Fruit fly (Drosophila melanogaster) whole organism, embryonic: ENCODE data around the gene ich.
A peak's percentile ranks its signal among the peaks of the same experiment; 100 is the strongest.

Experiments
- CG10366 ChIP-seq: fragments of 200-800 bp; sonication (Bioruptor generic); IDR thresholded peaks from 2 replicates; pipeline ENCODE4 v1.3.6; 2022; ENCODE audit warnings: missing biosample characterization, missing genetic modification characterization
- CG10462 ChIP-seq: fragments of 200-800 bp; sonication (Bioruptor generic); optimal IDR thresholded peaks from 2 replicates; lab custom pipeline; 2016; ENCODE audit warnings: missing biosample characterization, missing genetic modification characterization
- CG11093 ChIP-seq: fragments of 200-800 bp; sonication (Bioruptor generic); IDR thresholded peaks from 3 replicates; pipeline ENCODE4 v1.3.6; 2022; ENCODE audit warnings: missing biosample characterization, missing genetic modification characterization
- CG11398 ChIP-seq: fragments of 200-800 bp; sonication (Bioruptor generic); optimal IDR thresholded peaks from 2 replicates; lab custom pipeline; 2016; ENCODE audit warnings: missing biosample characterization, missing genetic modification characterization
- CG12219 ChIP-seq: fragments of 200-800 bp; sonication (Bioruptor generic); optimal IDR thresholded peaks from 3 replicates; lab custom pipeline; 2018; ENCODE audit warnings: missing biosample characterization, mild to moderate bottlenecking, missing genetic modification characterization
- CG14441 ChIP-seq: fragments of 200-800 bp; sonication (Bioruptor generic); IDR thresholded peaks from 2 replicates; pipeline ENCODE4 v1.3.6; 2022; ENCODE audit warnings: missing biosample characterization, missing genetic modification characterization
- CG17802 ChIP-seq: fragments of 200-800 bp; sonication (Bioruptor generic); optimal IDR thresholded peaks from 2 replicates; lab custom pipeline; 2018; ENCODE audit warnings: missing biosample characterization, mild to moderate bottlenecking, missing genetic modification characterization, moderate library complexity
- CG30020 ChIP-seq: fragments of 200-800 bp; optimal IDR thresholded peaks from 2 replicates; lab custom pipeline; 2019; ENCODE audit warnings: missing biosample characterization, mild to moderate bottlenecking, missing genetic modification characterization, moderate library complexity
- CG32772 ChIP-seq: fragments of 200-800 bp; sonication (Bioruptor generic); IDR thresholded peaks from 2 replicates; pipeline ENCODE4 v1.3.6; 2022; ENCODE audit warnings: missing biosample characterization, missing genetic modification characterization
- CG3281 ChIP-seq: fragments of 200-800 bp; sonication (Bioruptor generic); optimal IDR thresholded peaks from 3 replicates; lab custom pipeline; 2017; ENCODE audit warnings: missing biosample characterization, mild to moderate bottlenecking, missing genetic modification characterization
- CG33213 ChIP-seq: fragments of 200-800 bp; sonication (Bioruptor generic); optimal IDR thresholded peaks from 3 replicates; lab custom pipeline; 2016; ENCODE audit warnings: missing biosample characterization, missing genetic modification characterization
- CG3838 ChIP-seq: fragments of 200-800 bp; sonication (Bioruptor generic); optimal IDR thresholded peaks from 3 replicates; lab custom pipeline; 2016; ENCODE audit warnings: missing biosample characterization, missing genetic modification characterization
- CG4404 ChIP-seq: fragments of 200-800 bp; sonication (Bioruptor generic); IDR thresholded peaks from 2 replicates; pipeline ENCODE4 v1.3.6; 2022; ENCODE audit warnings: missing biosample characterization, missing genetic modification characterization
- CG4424 ChIP-seq: fragments of 200-800 bp; sonication (Bioruptor generic); optimal IDR thresholded peaks from 3 replicates; lab custom pipeline; 2016; ENCODE audit warnings: missing biosample characterization, missing genetic modification characterization
- CG6813 ChIP-seq: fragments of 200-800 bp; sonication (Bioruptor generic); optimal IDR thresholded peaks from 2 replicates; lab custom pipeline; 2017; ENCODE audit warnings: missing biosample characterization, missing genetic modification characterization, mild to moderate bottlenecking, moderate library complexity, missing genetic modification reagents
- CG7357 ChIP-seq: fragments of 200-800 bp; sonication (Bioruptor generic); IDR thresholded peaks from 3 replicates; pipeline ENCODE4 v1.3.6; 2022; ENCODE audit warnings: missing biosample characterization, missing genetic modification characterization
- CG9609 ChIP-seq: fragments of 200-800 bp; sonication (Bioruptor generic); optimal IDR thresholded peaks from 3 replicates; lab custom pipeline; 2016; ENCODE audit warnings: missing biosample characterization, missing genetic modification characterization
- Dad ChIP-seq: fragments of 200-800 bp; sonication (Bioruptor generic); optimal IDR thresholded peaks from 3 replicates; lab custom pipeline; 2016; ENCODE audit warnings: missing biosample characterization, missing genetic modification characterization
- Dfd ChIP-seq, 2 experiments: fragments of >200 bp; optimal IDR thresholded peaks; 2 replicates each; lab custom pipeline; 2017; ENCODE audit warnings: missing biosample characterization in 2 of 2, missing genetic modification characterization in 2 of 2
- Dip3 ChIP-seq: fragments of 200-800 bp; sonication (Bioruptor generic); optimal IDR thresholded peaks from 3 replicates; lab custom pipeline; 2016; ENCODE audit warnings: missing biosample characterization, missing genetic modification characterization
- Doc2 ChIP-seq: fragments of 200-800 bp; sonication (Bioruptor generic); IDR thresholded peaks from 2 replicates; pipeline ENCODE4 v1.3.6; 2022; ENCODE audit warnings: missing biosample characterization, missing genetic modification characterization
- E2f1 ChIP-seq: fragments of 200-800 bp; sonication (Bioruptor generic); IDR thresholded peaks from 2 replicates; pipeline ENCODE4 v1.3.6; 2022; ENCODE audit warnings: missing biosample characterization, missing genetic modification characterization
- Elba2 ChIP-seq: fragments of 200-800 bp; sonication (Bioruptor generic); optimal IDR thresholded peaks from 3 replicates; lab custom pipeline; 2016; ENCODE audit warnings: missing biosample characterization, missing genetic modification characterization
- H2.0 ChIP-seq: fragments of 200-800 bp; sonication (Bioruptor generic); IDR thresholded peaks from 2 replicates; pipeline ENCODE4 v1.3.6; 2022; ENCODE audit warnings: missing biosample characterization, missing genetic modification characterization
- HLH4C ChIP-seq: fragments of 200-800 bp; sonication (Bioruptor generic); IDR thresholded peaks from 3 replicates; pipeline ENCODE4 v1.3.6; 2022; ENCODE audit warnings: missing biosample characterization, missing genetic modification characterization; ENCODE audit not compliant: partially characterized antibody
- Hey ChIP-seq: fragments of 200-800 bp; sonication (Bioruptor generic); optimal IDR thresholded peaks from 3 replicates; lab custom pipeline; 2018; ENCODE audit warnings: missing biosample characterization, mild to moderate bottlenecking, missing genetic modification characterization
- Hr3 ChIP-seq: fragments of 200-800 bp; sonication (Bioruptor generic); optimal IDR thresholded peaks from 3 replicates; lab custom pipeline; 2016; ENCODE audit warnings: missing biosample characterization, missing genetic modification characterization
- Lhr ChIP-seq: fragments of 200-800 bp; sonication (Bioruptor generic); optimal IDR thresholded peaks from 3 replicates; lab custom pipeline; 2017; ENCODE audit warnings: mild to moderate bottlenecking, missing biosample characterization, missing genetic modification reagents, missing genetic modification characterization
- Ravus ChIP-seq: fragments of 200-800 bp; sonication (Bioruptor generic); IDR thresholded peaks from 2 replicates; pipeline ENCODE4 v1.3.6; 2022; ENCODE audit warnings: missing biosample characterization, missing genetic modification characterization
- Taf1 ChIP-seq: fragments of 200-800 bp; sonication (Bioruptor generic); IDR thresholded peaks from 2 replicates; pipeline ENCODE4 v1.3.6; 2022; ENCODE audit warnings: missing biosample characterization, missing genetic modification characterization
- Trl ChIP-seq, 3 experiments: fragments of >200 bp in 2 of 3; fragments of 200-800 bp in 1 of 3; sonication (Bioruptor generic) in 1 of 3; optimal IDR thresholded peaks; 2 replicates in 1 of 3; 3 replicates in 2 of 3; lab custom pipeline; 2016 to 2017; ENCODE audit warnings: missing biosample characterization in 1 of 3, missing genetic modification characterization in 1 of 3
- aop ChIP-seq: fragments of 200-800 bp; sonication (Bioruptor generic); IDR thresholded peaks from 2 replicates; pipeline ENCODE4 v1.3.6; 2022; ENCODE audit warnings: missing biosample characterization, missing genetic modification characterization
- az2 ChIP-seq: fragments of 200-800 bp; sonication (Bioruptor generic); optimal IDR thresholded peaks from 3 replicates; lab custom pipeline; 2016; ENCODE audit warnings: missing biosample characterization, missing genetic modification characterization
- btn ChIP-seq: fragments of 200-800 bp; sonication (Bioruptor generic); optimal IDR thresholded peaks from 2 replicates; lab custom pipeline; 2016; ENCODE audit warnings: missing biosample characterization, missing genetic modification characterization
- dmrt99B ChIP-seq: fragments of 200-800 bp; sonication (Bioruptor generic); optimal IDR thresholded peaks from 2 replicates; lab custom pipeline; 2018; ENCODE audit warnings: missing biosample characterization, mild to moderate bottlenecking, missing genetic modification characterization, moderate library complexity
- en ChIP-seq: fragments of 200-800 bp; sonication (Bioruptor generic); optimal IDR thresholded peaks from 2 replicates; lab custom pipeline; 2016; ENCODE audit warnings: missing biosample characterization, missing genetic modification characterization
- fd64A ChIP-seq: fragments of 200-800 bp; sonication (Bioruptor generic); optimal IDR thresholded peaks from 3 replicates; lab custom pipeline; 2018; ENCODE audit warnings: missing biosample characterization, mild to moderate bottlenecking, missing genetic modification characterization
- gcm ChIP-seq: fragments of 200-800 bp; sonication (Bioruptor generic); optimal IDR thresholded peaks from 2 replicates; lab custom pipeline; 2019; ENCODE audit warnings: missing biosample characterization, mild to moderate bottlenecking, missing genetic modification characterization, moderate library complexity
- hbn ChIP-seq: fragments of 200-800 bp; sonication (Bioruptor generic); IDR thresholded peaks from 2 replicates; pipeline ENCODE4 v1.3.6; 2022; ENCODE audit warnings: missing biosample characterization, missing genetic modification characterization; ENCODE audit not compliant: partially characterized antibody
- ind ChIP-seq: fragments of 200-800 bp; sonication (Bioruptor generic); optimal IDR thresholded peaks from 3 replicates; lab custom pipeline; 2016; ENCODE audit warnings: missing biosample characterization, missing genetic modification characterization
- insv ChIP-seq, 2 experiments: fragments of 200-800 bp; sonication (Bioruptor generic); optimal IDR thresholded peaks; 3 replicates each; lab custom pipeline; 2016 to 2018; ENCODE audit warnings: missing biosample characterization in 2 of 2, missing genetic modification characterization in 2 of 2
- jumu ChIP-seq: fragments of 200-800 bp; sonication (Bioruptor generic); optimal IDR thresholded peaks from 3 replicates; lab custom pipeline; 2016; ENCODE audit warnings: missing biosample characterization, missing genetic modification characterization
- knrl ChIP-seq: fragments of 200-800 bp; sonication (Bioruptor generic); IDR thresholded peaks from 3 replicates; pipeline ENCODE4 v1.3.6; 2022; ENCODE audit warnings: missing biosample characterization, missing genetic modification characterization; ENCODE audit not compliant: partially characterized antibody
- org-1 ChIP-seq: fragments of 200-800 bp; sonication (Bioruptor generic); optimal IDR thresholded peaks from 2 replicates; lab custom pipeline; 2017; ENCODE audit warnings: missing biosample characterization, missing genetic modification characterization
- pfk ChIP-seq: fragments of 200-800 bp; sonication (Bioruptor generic); optimal IDR thresholded peaks from 2 replicates; lab custom pipeline; 2018; ENCODE audit warnings: missing biosample characterization, mild to moderate bottlenecking, missing genetic modification characterization, moderate library complexity
- pnt ChIP-seq: fragments of 200-800 bp; sonication (Bioruptor generic); optimal IDR thresholded peaks from 3 replicates; lab custom pipeline; 2016; ENCODE audit warnings: missing biosample characterization, missing genetic modification characterization
- psq ChIP-seq: fragments of 200-800 bp; sonication (Bioruptor generic); optimal IDR thresholded peaks from 2 replicates; lab custom pipeline; 2017; ENCODE audit warnings: missing biosample characterization, missing genetic modification characterization
- sd ChIP-seq: fragments of 200-800 bp; sonication (Bioruptor generic); optimal IDR thresholded peaks from 3 replicates; lab custom pipeline; 2018; ENCODE audit warnings: missing biosample characterization, mild to moderate bottlenecking, missing genetic modification characterization, moderate library complexity
- so ChIP-seq: fragments of 200-800 bp; sonication (Bioruptor generic); IDR thresholded peaks from 3 replicates; pipeline ENCODE4 v1.3.6; 2022; ENCODE audit warnings: missing biosample characterization, missing genetic modification characterization
- unc-4 ChIP-seq: fragments of 200-800 bp; sonication (Bioruptor generic); IDR thresholded peaks from 2 replicates; pipeline ENCODE4 v1.3.6; 2022; ENCODE audit warnings: missing biosample characterization, missing genetic modification characterization; ENCODE audit not compliant: partially characterized antibody

The ich gene

dm6 chr3R:8992928-8993579 is 30.2 kb upstream of the ich start, which contains the start of gene CG11975 (continued):
- TF ChIP-seq psq (GFP tag; lab: Kevin White, UChicago), result peak; percentile 35
- TF ChIP-seq CG11398 (GFP tag; lab: Kevin White, UChicago), result peak; percentile 60
- TF ChIP-seq ind (GFP tag; lab: Kevin White, UChicago), result peak; percentile 82
- TF ChIP-seq CG7357 (GFP tag; lab: Robert Waterston, UW), result no peak
- TF ChIP-seq CG10462, result peak; percentile 47
- TF ChIP-seq CG4424 (GFP tag; lab: Kevin White, UChicago), result peak; percentile 77
- TF ChIP-seq pnt, result peak; percentile 68
- TF ChIP-seq Trl (optimal IDR thresholded peaks at IDR 0.05; lab: Kevin White, UChicago), result no peak
- peak; percentile 92 for TF ChIP-seq Trl (GFP tag; optimal IDR thresholded peaks at IDR 0.05; lab: Kevin White, UChicago)
- TF ChIP-seq E2f1 (GFP tag; lab: Robert Waterston, UW), result 0 out of 2 replicates have a peak, but pooled peaks have one; percentile 39
- TF ChIP-seq CG14441 (GFP tag; lab: Robert Waterston, UW), result no peak
- TF ChIP-seq CG6813 (GFP tag; lab: Kevin White, UChicago), result peak; percentile 36
- TF ChIP-seq CG3838 (GFP tag; lab: Kevin White, UChicago), result no peak
- peak; percentile 68 for TF ChIP-seq HLH4C (GFP tag; lab: Robert Waterston, UW)
- TF ChIP-seq jumu, result peak; percentile 90
- TF ChIP-seq H2.0 (GFP tag; lab: Robert Waterston, UW), result peak; percentile 34; the same call in 1 of the 2 replicates
- no peak for TF ChIP-seq Ravus
- peak; percentile 73 for TF ChIP-seq az2
- peak; percentile 52; the same call in 1 of the 2 replicates for TF ChIP-seq hbn
- TF ChIP-seq CG33213, result peak; percentile 63
- no peak for TF ChIP-seq gcm
- TF ChIP-seq CG9609 (GFP tag; lab: Kevin White, UChicago), result peak; percentile 79
- TF ChIP-seq CG3281 (GFP tag; lab: Kevin White, UChicago), result peak; percentile 76
- peak; percentile 82 for TF ChIP-seq Dip3
- TF ChIP-seq Taf1, result peak; percentile 58
- no peak for TF ChIP-seq dmrt99B (tag; lab: Kevin White, UChicago)
- peak; percentile 18 for TF ChIP-seq Lhr
- no peak for TF ChIP-seq Doc2 (GFP tag; lab: Robert Waterston, UW)
- TF ChIP-seq fd64A (GFP tag; lab: Kevin White, UChicago), result no peak
- TF ChIP-seq en (GFP tag; lab: Kevin White, UChicago), result peak; percentile 62
- TF ChIP-seq Dfd (GFP tag; optimal IDR thresholded peaks at IDR 0.05; lab: Kevin White, UChicago), result no peak
- no peak for TF ChIP-seq CG12219 (GFP tag; lab: Kevin White, UChicago)
- no peak for TF ChIP-seq sd
- no peak for TF ChIP-seq so (GFP tag; lab: Robert Waterston, UW)
- TF ChIP-seq pfk (GFP tag; lab: Kevin White, UChicago), result no peak
- peak in 1 of 2 experiments; percentile 51 for TF ChIP-seq insv (GFP tag; optimal IDR thresholded peaks at IDR 0.05; lab: Kevin White, UChicago)
- TF ChIP-seq Hr3 (GFP tag; lab: Kevin White, UChicago), result peak; percentile 73
- peak; percentile 77 for TF ChIP-seq knrl (GFP tag; lab: Robert Waterston, UW)
- TF ChIP-seq CG17802 (tag; lab: Kevin White, UChicago), result peak; percentile 20
- peak; percentile 61 for TF ChIP-seq btn
- TF ChIP-seq unc-4, result peak; percentile 77
- TF ChIP-seq Elba2 (GFP tag; lab: Kevin White, UChicago), result no peak
- no peak for TF ChIP-seq Hey (tag; lab: Kevin White, UChicago)
- no peak for TF ChIP-seq org-1 (GFP tag; lab: Kevin White, UChicago)
- no peak for TF ChIP-seq aop
- TF ChIP-seq CG10366, result no peak; the same call in 1 of the 2 replicates
- TF ChIP-seq CG30020 (tag; lab: Kevin White, UChicago), result peak; percentile 63
- peak; percentile 70 for TF ChIP-seq Dad (GFP tag; lab: Kevin White, UChicago)
- peak; percentile 71 for TF ChIP-seq CG32772 (GFP tag; lab: Robert Waterston, UW)
- peak; percentile 44; the same call in 1 of the 2 replicates for TF ChIP-seq CG4404 (GFP tag; lab: Robert Waterston, UW)
- no peak for TF ChIP-seq CG11093
